Worm (Caenorhabditis elegans) whole organism, L4 larva: Measurements from ENCODE around the gene nhr-206.
A peak's percentile ranks its signal among the peaks of the same experiment; 100 is the strongest.

Source experiments
- F10B5.3 ChIP-seq: sonication (generic microtip); optimal IDR thresholded peaks from 2 replicates; lab custom pipeline; 2016; ENCODE audit warnings: mild to moderate bottlenecking, missing genetic modification characterization, missing compliant biosample characterization
- F37D6.2 ChIP-seq: sonication (generic microtip); optimal IDR thresholded peaks from 2 replicates; lab custom pipeline; 2016; ENCODE audit warnings: mild to moderate bottlenecking, missing genetic modification characterization, missing compliant biosample characterization
- F44E2.7 ChIP-seq: fragments of 200-800 bp; sonication (Bioruptor generic); IDR thresholded peaks from 2 replicates; pipeline ENCODE4 v2.1.2; 2022; ENCODE audit warnings: missing genetic modification characterization, missing compliant biosample characterization
- Y105C5A.15 ChIP-seq: fragments of 200-800 bp; sonication (Bioruptor generic); IDR thresholded peaks from 2 replicates; pipeline ENCODE4 v1.3.6; 2022; ENCODE audit warnings: missing genetic modification characterization, missing compliant biosample characterization
- aha-1 ChIP-seq: fragments of 150-350 bp; peaks from one replicate; lab custom pipeline; 2014; ENCODE audit warnings: missing biosample characterization, missing genetic modification characterization
- aly-2 ChIP-seq: sonication (generic microtip); optimal IDR thresholded peaks from 2 replicates; lab custom pipeline; 2018; ENCODE audit warnings: missing biosample characterization, missing genetic modification characterization
- arid-1 ChIP-seq: fragments of 200-800 bp; sonication (Bioruptor generic); conservative IDR thresholded peaks from 2 replicates; pipeline ENCODE4 v1.3.6; 2022; ENCODE audit warnings: missing genetic modification reagents, missing genetic modification characterization, missing compliant biosample characterization
- ceh-28 ChIP-seq: fragments of 150-350 bp; optimal IDR thresholded peaks from 2 replicates; lab custom pipeline; 2014; ENCODE audit warnings: missing biosample characterization, missing genetic modification reagents, missing genetic modification characterization
- ces-1 ChIP-seq: fragments of 150-350 bp; sonication (generic microtip); optimal IDR thresholded peaks from 4 replicates; lab custom pipeline; 2014; ENCODE audit warnings: missing biosample characterization, missing genetic modification reagents, missing genetic modification characterization
- cey-2 ChIP-seq: sonication (generic microtip); optimal IDR thresholded peaks from 3 replicates; lab custom pipeline; 2017; ENCODE audit warnings: missing genetic modification characterization, mild to moderate bottlenecking, missing compliant biosample characterization, antibody characterized with exemption, borderline replicate concordance; ENCODE audit not compliant: insufficient read depth
- ctbp-1 ChIP-seq: fragments of 200-800 bp; sonication (Bioruptor generic); IDR thresholded peaks from 2 replicates; pipeline ENCODE4 v1.3.6; 2022; ENCODE audit warnings: missing genetic modification reagents, missing genetic modification characterization, missing compliant biosample characterization
- daf-12 ChIP-seq: fragments of 150-350 bp; optimal IDR thresholded peaks from 2 replicates; lab custom pipeline; 2014; ENCODE audit warnings: missing biosample characterization, missing genetic modification reagents, missing genetic modification characterization
- daf-16 ChIP-seq, 3 experiments: sonication (generic microtip); optimal IDR thresholded peaks; 2 replicates each; lab custom pipeline; 2016 to 2017; ENCODE audit warnings: missing genetic modification characterization in 3 of 3, missing genetic modification reagents in 3 of 3, mild to moderate bottlenecking in 2 of 3, missing compliant biosample characterization in 2 of 3, missing biosample characterization in 1 of 3, moderate library complexity in 1 of 3
- daf-19 ChIP-seq: fragments of 200-800 bp; sonication (Bioruptor generic); conservative IDR thresholded peaks from 2 replicates; pipeline ENCODE4 v1.3.6; 2022; ENCODE audit warnings: missing genetic modification characterization, missing compliant biosample characterization
- dmd-9 ChIP-seq: fragments of 200-800 bp; sonication (Bioruptor generic); IDR thresholded peaks from 2 replicates; pipeline ENCODE4 v1.3.6; 2022; ENCODE audit warnings: missing genetic modification reagents, missing genetic modification characterization, missing compliant biosample characterization
- dpl-1 ChIP-seq: fragments of 150-350 bp; optimal IDR thresholded peaks from 2 replicates; lab custom pipeline; 2014; ENCODE audit warnings: missing biosample characterization, missing genetic modification reagents, missing genetic modification characterization
- dve-1 ChIP-seq: sonication (generic microtip); optimal IDR thresholded peaks from 2 replicates; lab custom pipeline; 2017; ENCODE audit warnings: antibody characterized with exemption, mild to moderate bottlenecking, missing genetic modification characterization, missing compliant biosample characterization; ENCODE audit not compliant: insufficient read depth
- egl-27 ChIP-seq: sonication (generic microtip); optimal IDR thresholded peaks from 3 replicates; lab custom pipeline; 2017; ENCODE audit warnings: missing biosample characterization, missing genetic modification reagents, missing genetic modification characterization
- fkh-10 ChIP-seq: fragments of 150-350 bp; optimal IDR thresholded peaks from 2 replicates; lab custom pipeline; 2014; ENCODE audit warnings: missing biosample characterization, missing genetic modification reagents, missing genetic modification characterization
- fos-1 ChIP-seq: fragments of 150-350 bp; optimal IDR thresholded peaks from 2 replicates; lab custom pipeline; 2014; ENCODE audit warnings: missing biosample characterization, missing genetic modification characterization
- gei-8 ChIP-seq: fragments of 200-800 bp; sonication (Bioruptor generic); optimal IDR thresholded peaks from 2 replicates; lab custom pipeline; 2018; ENCODE audit warnings: mild to moderate bottlenecking, missing genetic modification characterization, missing compliant biosample characterization
- hif-1 ChIP-seq, 2 experiments: sonication (generic microtip); optimal IDR thresholded peaks; 2 replicates each; lab custom pipeline; 2016 to 2017; ENCODE audit warnings: missing compliant biosample characterization in 2 of 2, missing genetic modification characterization in 2 of 2, missing genetic modification reagents in 2 of 2, missing genotype in 2 of 2, mild to moderate bottlenecking in 1 of 2
- hlh-30 ChIP-seq: sonication (generic microtip); optimal IDR thresholded peaks from 2 replicates; lab custom pipeline; 2017; ENCODE audit warnings: antibody characterized with exemption, mild to moderate bottlenecking, missing genetic modification characterization, missing compliant biosample characterization; ENCODE audit not compliant: insufficient read depth
- hmg-1.1 ChIP-seq: fragments of 200-800 bp; sonication (Bioruptor generic); IDR thresholded peaks from 2 replicates; pipeline ENCODE4 v1.3.6; 2022; ENCODE audit warnings: missing genetic modification reagents, missing genetic modification characterization, missing compliant biosample characterization
- lim-7 ChIP-seq: fragments of 200-800 bp; sonication (Bioruptor generic); IDR thresholded peaks from 2 replicates; pipeline ENCODE4 v1.3.6; 2022; ENCODE audit warnings: missing genetic modification characterization, missing compliant biosample characterization
- lin-13 ChIP-seq: fragments of 150-350 bp; optimal IDR thresholded peaks from 2 replicates; lab custom pipeline; 2014; ENCODE audit warnings: missing biosample characterization, missing genetic modification reagents, missing genetic modification characterization
- lin-38 ChIP-seq: fragments of 200-800 bp; sonication (Bioruptor generic); IDR thresholded peaks from 2 replicates; pipeline ENCODE4 v1.3.6; 2022; ENCODE audit warnings: missing genetic modification reagents, missing genetic modification characterization, missing compliant biosample characterization
- lsy-2 ChIP-seq, 2 experiments: fragments of 150-350 bp in 1 of 2; sonication (generic microtip) in 1 of 2; optimal IDR thresholded peaks; 2 replicates each; lab custom pipeline; 2014 to 2017; ENCODE audit warnings: missing biosample characterization in 2 of 2, missing genetic modification characterization in 2 of 2
- madf-5 ChIP-seq, 2 experiments: fragments of 200-800 bp; sonication (Bioruptor generic); IDR thresholded peaks; 2 replicates each; pipeline ENCODE4 v1.3.6; 2022; ENCODE audit warnings: missing compliant biosample characterization in 2 of 2, missing genetic modification characterization in 2 of 2
- madf-9 ChIP-seq: fragments of 200-800 bp; sonication (Bioruptor generic); conservative IDR thresholded peaks from 2 replicates; pipeline ENCODE4 v1.3.6; 2022; ENCODE audit warnings: missing genetic modification reagents, missing genetic modification characterization, missing compliant biosample characterization
- mdl-1 ChIP-seq, 2 experiments: fragments of 150-350 bp in 1 of 2; sonication (generic microtip) in 1 of 2; optimal IDR thresholded peaks; 2 replicates each; lab custom pipeline; 2014 to 2017; ENCODE audit warnings: missing biosample characterization in 2 of 2, missing genetic modification characterization in 2 of 2
- mes-2 ChIP-seq: sonication (generic microtip); optimal IDR thresholded peaks from 2 replicates; lab custom pipeline; 2016; ENCODE audit warnings: missing genotype, mild to moderate bottlenecking, missing genetic modification characterization, missing compliant biosample characterization; ENCODE audit not compliant: poor library complexity, severe bottlenecking
- mxl-2 ChIP-seq: fragments of 200-800 bp; sonication (Bioruptor generic); conservative IDR thresholded peaks from 2 replicates; pipeline ENCODE4 v1.3.6; 2022; ENCODE audit warnings: missing genetic modification reagents, missing genetic modification characterization, missing compliant biosample characterization
- mxl-3 ChIP-seq: fragments of 200-800 bp; sonication (Bioruptor generic); optimal IDR thresholded peaks from 2 replicates; lab custom pipeline; 2018; ENCODE audit warnings: mild to moderate bottlenecking, missing genetic modification characterization, missing compliant biosample characterization
- nhr-102 ChIP-seq: sonication (generic microtip); optimal IDR thresholded peaks from 2 replicates; lab custom pipeline; 2016; ENCODE audit warnings: mild to moderate bottlenecking, missing genetic modification characterization, moderate library complexity, missing compliant biosample characterization
- nhr-111 ChIP-seq: fragments of 200-800 bp; sonication (Bioruptor generic); optimal IDR thresholded peaks from 2 replicates; lab custom pipeline; 2018; ENCODE audit warnings: mild to moderate bottlenecking, missing genetic modification characterization, missing compliant biosample characterization
- nhr-25 ChIP-seq: sonication (generic microtip); optimal IDR thresholded peaks from 2 replicates; lab custom pipeline; 2017; ENCODE audit warnings: missing genetic modification characterization, mild to moderate bottlenecking, missing compliant biosample characterization, antibody characterized with exemption, moderate library complexity, borderline replicate concordance; ENCODE audit not compliant: insufficient read depth
- nhr-28 ChIP-seq: fragments of 150-350 bp; optimal IDR thresholded peaks from 2 replicates; lab custom pipeline; 2014; ENCODE audit warnings: missing biosample characterization, missing genetic modification characterization
- nhr-42 ChIP-seq: fragments of 200-800 bp; sonication (Bioruptor generic); IDR thresholded peaks from 2 replicates; pipeline ENCODE4 v1.3.6; 2022; ENCODE audit warnings: missing genetic modification characterization, missing compliant biosample characterization
- nhr-48 ChIP-seq: sonication (generic microtip); optimal IDR thresholded peaks from 2 replicates; lab custom pipeline; 2016; ENCODE audit warnings: mild to moderate bottlenecking, missing genetic modification characterization, missing compliant biosample characterization
- nhr-6 ChIP-seq: fragments of 150-350 bp; optimal IDR thresholded peaks from 2 replicates; lab custom pipeline; 2014; ENCODE audit warnings: missing biosample characterization, missing genetic modification characterization
- nhr-76 ChIP-seq: fragments of 150-350 bp; optimal IDR thresholded peaks from 2 replicates; lab custom pipeline; 2014; ENCODE audit warnings: missing biosample characterization, missing genetic modification characterization
- pqm-1 ChIP-seq: sonication (generic microtip); optimal IDR thresholded peaks from 2 replicates; lab custom pipeline; 2017; ENCODE audit warnings: missing biosample characterization, missing genetic modification characterization
- rbr-2 ChIP-seq: sonication (generic microtip); optimal IDR thresholded peaks from 2 replicates; lab custom pipeline; 2016; ENCODE audit warnings: missing genotype, missing genetic modification characterization, missing compliant biosample characterization
- saeg-2 ChIP-seq: fragments of 200-800 bp; sonication (Bioruptor generic); IDR thresholded peaks from 2 replicates; pipeline ENCODE4 v1.3.6; 2022; ENCODE audit warnings: missing genetic modification reagents, missing genetic modification characterization, missing compliant biosample characterization
- skn-1 ChIP-seq: fragments of 150-350 bp; optimal IDR thresholded peaks from 2 replicates; lab custom pipeline; 2014; ENCODE audit warnings: missing biosample characterization, missing genetic modification characterization
- snpc-1.2 ChIP-seq: fragments of 200-800 bp; sonication (Bioruptor generic); IDR thresholded peaks from 2 replicates; pipeline ENCODE4 v1.3.6; 2022; ENCODE audit warnings: missing genetic modification reagents, missing genetic modification characterization, missing compliant biosample characterization
- spr-1 ChIP-seq: sonication (generic microtip); optimal IDR thresholded peaks from 2 replicates; lab custom pipeline; 2016; ENCODE audit warnings: mild to moderate bottlenecking, missing genetic modification characterization, missing compliant biosample characterization
- spr-3 ChIP-seq: fragments of 200-800 bp; sonication (Bioruptor generic); optimal IDR thresholded peaks from 2 replicates; lab custom pipeline; 2018; ENCODE audit warnings: mild to moderate bottlenecking, missing genetic modification characterization, missing compliant biosample characterization
- vab-7 ChIP-seq: fragments of 200-800 bp; sonication (Bioruptor generic); IDR thresholded peaks from 2 replicates; pipeline ENCODE4 v1.3.6; 2022; ENCODE audit warnings: missing genetic modification reagents, missing genetic modification characterization, missing compliant biosample characterization
- zip-2 ChIP-seq: fragments of 150-350 bp; optimal IDR thresholded peaks from 2 replicates; lab custom pipeline; 2014; ENCODE audit warnings: missing biosample characterization, missing genetic modification characterization

Gene nhr-206

ce11 chrV:12065369-12065768 is 26.4 kb upstream of the nhr-206 start, which contains the start of gene pqn-53 (continued):
- TF ChIP-seq arid-1 (GFP tag; lab: Robert Waterston, UW) (0 out of 2 replicates have a peak, but pooled peaks have one; percentile 11), nhr-48 (tag; lab: Kevin White, UChicago) (no peak), lin-13 (no peak), snpc-1.2 (no peak), pqm-1 (no peak), F37D6.2 (tag; lab: Kevin White, UChicago) (no peak), mxl-3 (peak; percentile 26), dmd-9 (GFP tag; lab: Robert Waterston, UW) (no peak), hif-1 (tag; optimal IDR thresholded peaks at IDR 0.05; lab: Kevin White, UChicago) (no peak), aly-2 (tag; lab: Kevin White, UChicago) (no peak), nhr-6 (tag; lab: Kevin White, UChicago) (peak; percentile 62), fos-1 (no peak), dpl-1 (no peak), mxl-2 (no peak), hmg-1.1 (0 out of 2 replicates have a peak, but pooled peaks have one; percentile 15), daf-12 (no peak), lim-7 (no peak), mes-2 (tag; lab: Kevin White, UChicago) (peak; percentile 22), spr-1 (tag; lab: Kevin White, UChicago) (no peak), dve-1 (peak; percentile 14), hlh-30 (tag; lab: Kevin White, UChicago) (peak; percentile 41), madf-9 (no peak), lin-38 (no peak), skn-1 (no peak), mdl-1 (tag; optimal IDR thresholded peaks at IDR 0.05; lab: Kevin White, UChicago) (peak in 1 of 2 experiments; percentile 59), nhr-28 (tag; lab: Kevin White, UChicago) (peak; percentile 26), nhr-111 (peak; percentile 22), ctbp-1 (no peak), Y105C5A.15 (GFP tag; lab: Robert Waterston, UW) (no peak), F10B5.3 (tag; lab: Kevin White, UChicago) (no peak)

- no peak for TF ChIP-seq zip-2 (tag; lab: Kevin White, UChicago)
- no peak for TF ChIP-seq F44E2.7
- no peak for TF ChIP-seq fkh-10 (GFP tag; lab: Kevin White, UChicago)
- TF ChIP-seq daf-19: no peak
- no peak for TF ChIP-seq fos-1
- TF ChIP-seq spr-3 (GFP tag; lab: Kevin White, UChicago): no peak
- TF ChIP-seq rbr-2: no peak
- TF ChIP-seq daf-16 (GFP tag; optimal IDR thresholded peaks at IDR 0.05; lab: Kevin White, UChicago): no peak
- no peak for TF ChIP-seq daf-16 (tag; optimal IDR thresholded peaks at IDR 0.05; lab: Kevin White, UChicago)
- TF ChIP-seq nhr-76 (tag; lab: Kevin White, UChicago): no peak
- peak; percentile 85 for TF ChIP-seq hlh-30 (tag; lab: Kevin White, UChicago)
- no peak for TF ChIP-seq vab-7 (GFP tag; lab: Robert Waterston, UW)
- no peak for TF ChIP-seq nhr-102 (tag; lab: Kevin White, UChicago)
- no peak for TF ChIP-seq gei-8
- no peak for TF ChIP-seq egl-27
- TF ChIP-seq cey-2 (tag; lab: Kevin White, UChicago): no peak
- TF ChIP-seq saeg-2 (GFP tag; lab: Robert Waterston, UW): no peak
- TF ChIP-seq aha-1 (tag; lab: Kevin White, UChicago): peak; percentile 58
- no peak for TF ChIP-seq nhr-42
- TF ChIP-seq ces-1 (GFP tag; lab: Kevin White, UChicago): no peak
- TF ChIP-seq nhr-25 (tag; lab: Kevin White, UChicago): no peak
- TF ChIP-seq skn-1: no peak
- no peak for TF ChIP-seq ceh-28 (tag; lab: Kevin White, UChicago)
- no peak for TF ChIP-seq lin-38
- peak in 1 of 2 experiments; percentile 32 for TF ChIP-seq lsy-2 (tag; optimal IDR thresholded peaks at IDR 0.05; lab: Kevin White, UChicago)
- no peak for TF ChIP-seq spr-1 (tag; lab: Kevin White, UChicago)
- no peak for TF ChIP-seq madf-5 (GFP tag; IDR thresholded peaks at IDR 0.05; lab: Robert Waterston, UW)
These were observed 25.9 kb upstream of the nhr-206 start for ce11 chrV:12065859-12066258.
